Worm (Caenorhabditis elegans) whole organism, L2 larva: ENCODE data around the gene srt-29.

Source experiments
- F13H6.1 ChIP-seq: sonication (generic microtip); optimal IDR thresholded peaks from 2 replicates; lab custom pipeline; 2016; ENCODE audit warnings: missing genetic modification characterization, missing compliant biosample characterization
- R02D3.7 ChIP-seq: fragments of 150-350 bp; optimal IDR thresholded peaks from 2 replicates; lab custom pipeline; 2014; ENCODE audit warnings: missing biosample characterization, missing genetic modification characterization
- ZK546.5 ChIP-seq: sonication (generic microtip); optimal IDR thresholded peaks from 2 replicates; lab custom pipeline; 2017; ENCODE audit warnings: missing biosample characterization, missing genetic modification characterization
- ceh-82 ChIP-seq: fragments of 150-350 bp; optimal IDR thresholded peaks from 2 replicates; lab custom pipeline; 2014; ENCODE audit warnings: missing biosample characterization, missing genetic modification characterization
- elt-3 ChIP-seq: sonication (generic microtip); optimal IDR thresholded peaks from 2 replicates; lab custom pipeline; 2017; ENCODE audit warnings: missing biosample characterization, missing genetic modification characterization
- fos-1 ChIP-seq: fragments of 150-350 bp; optimal IDR thresholded peaks from 2 replicates; lab custom pipeline; 2014; ENCODE audit warnings: missing biosample characterization, missing genetic modification characterization
- lsy-2 ChIP-seq, 2 experiments: fragments of 150-350 bp in 1 of 2; sonication (generic microtip) in 1 of 2; optimal IDR thresholded peaks; 2 replicates each; lab custom pipeline; 2014 to 2017; ENCODE audit warnings: missing biosample characterization in 2 of 2, missing genetic modification characterization in 2 of 2
- mab-5 ChIP-seq: fragments of 150-350 bp; optimal IDR thresholded peaks from 2 replicates; lab custom pipeline; 2014; ENCODE audit warnings: missing biosample characterization, missing genetic modification characterization
- nhr-23 ChIP-seq: fragments of 150-350 bp; optimal IDR thresholded peaks from 2 replicates; lab custom pipeline; 2014; ENCODE audit warnings: missing biosample characterization, missing genetic modification reagents, missing genetic modification characterization
- nhr-6 ChIP-seq: fragments of 150-350 bp; optimal IDR thresholded peaks from 2 replicates; lab custom pipeline; 2014; ENCODE audit warnings: missing biosample characterization, missing genetic modification characterization
- skn-1 ChIP-seq: sonication (generic microtip); optimal IDR thresholded peaks from 2 replicates; lab custom pipeline; 2017; ENCODE audit warnings: missing biosample characterization, missing genetic modification characterization
- unc-62 ChIP-seq: fragments of 150-350 bp; optimal IDR thresholded peaks from 2 replicates; lab custom pipeline; 2014; ENCODE audit warnings: missing biosample characterization, missing genetic modification reagents, missing genetic modification characterization
- zag-1 ChIP-seq: fragments of 150-350 bp; optimal IDR thresholded peaks from 2 replicates; lab custom pipeline; 2014; ENCODE audit warnings: missing biosample characterization, missing genetic modification characterization

ce11 chrV:2742298-2742697, 23.4 kb upstream of the srt-29 start, which contains the start of gene srg-62:
- TF ChIP-seq nhr-6 (tag; lab: Kevin White, UChicago), result no peak
- no peak for TF ChIP-seq elt-3
- TF ChIP-seq ceh-82 (tag; lab: Kevin White, UChicago), result no peak
- no peak for TF ChIP-seq zag-1
- no peak for TF ChIP-seq lsy-2 (tag; optimal IDR thresholded peaks at IDR 0.05; lab: Kevin White, UChicago)
- TF ChIP-seq skn-1 (tag; lab: Kevin White, UChicago), result no peak
- TF ChIP-seq F13H6.1 (tag; lab: Kevin White, UChicago), result no peak
- no peak for TF ChIP-seq ZK546.5 (tag; lab: Kevin White, UChicago)
- no peak for TF ChIP-seq nhr-23 (tag; lab: Kevin White, UChicago)
- TF ChIP-seq R02D3.7 (tag; lab: Kevin White, UChicago), result no peak
- TF ChIP-seq mab-5 (tag; lab: Kevin White, UChicago), result no peak
- no peak for TF ChIP-seq fos-1
- no peak for TF ChIP-seq unc-62 (GFP tag; lab: Kevin White, UChicago)
